Fruit fly (Drosophila melanogaster) whole organism, prepupa: ENCODE data around the gene CG45066.

Experiments used
- CG10631 ChIP-seq: fragments of 200-800 bp; sonication (Bioruptor generic); optimal IDR thresholded peaks from 2 replicates; lab custom pipeline; 2016; ENCODE audit warnings: missing biosample characterization, missing genetic modification characterization
- CG10669 ChIP-seq: fragments of 200-800 bp; sonication (Bioruptor generic); optimal IDR thresholded peaks from 3 replicates; lab custom pipeline; 2018; ENCODE audit warnings: missing biosample characterization, mild to moderate bottlenecking, missing genetic modification characterization, moderate library complexity
- CG11294 ChIP-seq: fragments of 200-800 bp; sonication (Bioruptor generic); IDR thresholded peaks from 2 replicates; pipeline ENCODE4 v1.3.6; 2022; ENCODE audit warnings: missing biosample characterization, missing genetic modification characterization
- CG11902 ChIP-seq: fragments of 200-800 bp; sonication (Bioruptor generic); optimal IDR thresholded peaks from 3 replicates; lab custom pipeline; 2016; ENCODE audit warnings: missing biosample characterization, missing genetic modification characterization
- CG15336 ChIP-seq: fragments of 200-800 bp; sonication (Bioruptor generic); IDR thresholded peaks from 2 replicates; pipeline ENCODE4 v1.3.6; 2022; ENCODE audit warnings: missing biosample characterization, missing genetic modification characterization
- CG1621 ChIP-seq: fragments of 200-800 bp; sonication (Bioruptor generic); optimal IDR thresholded peaks from 3 replicates; lab custom pipeline; 2018; ENCODE audit warnings: missing biosample characterization, mild to moderate bottlenecking, missing genetic modification characterization
- CG16779 ChIP-seq: fragments of 200-800 bp; sonication (Bioruptor generic); optimal IDR thresholded peaks from 3 replicates; lab custom pipeline; 2017; ENCODE audit warnings: missing biosample characterization, mild to moderate bottlenecking, missing genetic modification characterization
- CG3032 ChIP-seq: fragments of 200-800 bp; optimal IDR thresholded peaks from 2 replicates; lab custom pipeline; 2019; ENCODE audit warnings: missing biosample characterization, mild to moderate bottlenecking, missing genetic modification characterization, moderate library complexity
- CG31627 ChIP-seq: fragments of 200-800 bp; sonication (Bioruptor generic); optimal IDR thresholded peaks from 3 replicates; lab custom pipeline; 2016; ENCODE audit warnings: missing biosample characterization, missing genetic modification characterization
- CG32006 ChIP-seq: fragments of 200-800 bp; sonication (Bioruptor generic); optimal IDR thresholded peaks from 3 replicates; lab custom pipeline; 2017; ENCODE audit warnings: missing biosample characterization, mild to moderate bottlenecking, missing genetic modification characterization
- CG34406 ChIP-seq: fragments of 200-800 bp; sonication (Bioruptor generic); optimal IDR thresholded peaks from 3 replicates; lab custom pipeline; 2016; ENCODE audit warnings: missing biosample characterization, missing genetic modification characterization
- CG3919 ChIP-seq: fragments of 200-800 bp; sonication (Bioruptor generic); optimal IDR thresholded peaks from 3 replicates; lab custom pipeline; 2016; ENCODE audit warnings: missing biosample characterization, missing genetic modification characterization
- CG4318 ChIP-seq: fragments of 200-800 bp; sonication (Bioruptor generic); optimal IDR thresholded peaks from 3 replicates; lab custom pipeline; 2017; ENCODE audit warnings: missing biosample characterization, mild to moderate bottlenecking, missing genetic modification characterization
- CG6163 ChIP-seq: fragments of 200-800 bp; sonication (Bioruptor generic); IDR thresholded peaks from 3 replicates; pipeline ENCODE4 v1.3.6; 2022; ENCODE audit warnings: missing biosample characterization, missing genetic modification characterization
- CG6276 ChIP-seq: fragments of 200-800 bp; sonication (Bioruptor generic); optimal IDR thresholded peaks from 2 replicates; lab custom pipeline; 2017; ENCODE audit warnings: missing biosample characterization, mild to moderate bottlenecking, missing genetic modification characterization
- CG6792 ChIP-seq: fragments of 200-800 bp; sonication (Bioruptor generic); optimal IDR thresholded peaks from 3 replicates; lab custom pipeline; 2016; ENCODE audit warnings: missing biosample characterization, missing genetic modification characterization
- CG6808 ChIP-seq: fragments of 200-800 bp; sonication (Bioruptor generic); optimal IDR thresholded peaks from 3 replicates; lab custom pipeline; 2017; ENCODE audit warnings: missing biosample characterization, missing genetic modification characterization, mild to moderate bottlenecking, moderate library complexity, missing genetic modification reagents
- CG6854 ChIP-seq: fragments of 200-800 bp; sonication (Bioruptor generic); optimal IDR thresholded peaks from 2 replicates; lab custom pipeline; 2017; ENCODE audit warnings: missing biosample characterization, mild to moderate bottlenecking, missing genetic modification characterization
- CG8119 ChIP-seq: fragments of 200-800 bp; sonication (Bioruptor generic); IDR thresholded peaks from 3 replicates; pipeline ENCODE4 v1.3.6; 2022; ENCODE audit warnings: missing biosample characterization, missing genetic modification characterization
- CG8319 ChIP-seq: fragments of 200-800 bp; sonication (Bioruptor generic); optimal IDR thresholded peaks from 3 replicates; lab custom pipeline; 2016; ENCODE audit warnings: missing biosample characterization, missing genetic modification characterization
- CG8632 ChIP-seq: fragments of 200-800 bp; sonication (Bioruptor generic); optimal IDR thresholded peaks from 3 replicates; lab custom pipeline; 2016; ENCODE audit warnings: missing biosample characterization, missing genetic modification characterization
- Eip75B ChIP-seq: fragments of 200-800 bp; sonication (Bioruptor generic); optimal IDR thresholded peaks from 3 replicates; lab custom pipeline; 2016; ENCODE audit warnings: missing biosample characterization, missing genetic modification characterization
- Eip78C ChIP-seq: fragments of 200-800 bp; sonication (Bioruptor generic); peaks from one replicate; lab custom pipeline; 2016; ENCODE audit warnings: missing biosample characterization, missing genetic modification characterization
- Eip93F ChIP-seq: fragments of 200-800 bp; sonication (Bioruptor generic); optimal IDR thresholded peaks from 2 replicates; lab custom pipeline; 2016; ENCODE audit warnings: missing biosample characterization, mild to moderate bottlenecking, missing genetic modification characterization
- Ets21C ChIP-seq: fragments of 200-800 bp; sonication (Bioruptor generic); optimal IDR thresholded peaks from 3 replicates; lab custom pipeline; 2016; ENCODE audit warnings: missing biosample characterization, missing genetic modification characterization
- Ets96B ChIP-seq: fragments of 200-800 bp; optimal IDR thresholded peaks from 2 replicates; lab custom pipeline; 2019; ENCODE audit warnings: missing biosample characterization, mild to moderate bottlenecking, missing genetic modification characterization, moderate library complexity
- Gug ChIP-seq: fragments of 200-800 bp; sonication (Bioruptor generic); IDR thresholded peaks from 2 replicates; pipeline ENCODE4 v1.3.6; 2022; ENCODE audit warnings: missing biosample characterization, missing genetic modification characterization
- Hr39 ChIP-seq: fragments of 200-800 bp; sonication (Bioruptor generic); optimal IDR thresholded peaks from 2 replicates; lab custom pipeline; 2016; ENCODE audit warnings: missing biosample characterization, missing genetic modification characterization
- Hr4 ChIP-seq: fragments of 200-800 bp; sonication (Bioruptor generic); optimal IDR thresholded peaks from 3 replicates; lab custom pipeline; 2016; ENCODE audit warnings: missing biosample characterization, missing genetic modification characterization
- Lpt ChIP-seq: fragments of 200-800 bp; sonication (Bioruptor generic); optimal IDR thresholded peaks from 3 replicates; lab custom pipeline; 2016; ENCODE audit warnings: missing biosample characterization, missing genetic modification characterization
- Met ChIP-seq: fragments of 200-800 bp; sonication (Bioruptor generic); optimal IDR thresholded peaks from 3 replicates; lab custom pipeline; 2016; ENCODE audit warnings: missing biosample characterization, missing genetic modification characterization
- OdsH ChIP-seq: fragments of 200-800 bp; sonication (Bioruptor generic); optimal IDR thresholded peaks from 3 replicates; lab custom pipeline; 2016; ENCODE audit warnings: missing biosample characterization, missing genetic modification characterization
- Smox ChIP-seq: fragments of 200-800 bp; sonication (Bioruptor generic); optimal IDR thresholded peaks from 3 replicates; lab custom pipeline; 2016; ENCODE audit warnings: missing biosample characterization, missing genetic modification characterization
- Sox102F ChIP-seq: fragments of 200-800 bp; sonication (Bioruptor generic); optimal IDR thresholded peaks from 2 replicates; lab custom pipeline; 2016; ENCODE audit warnings: missing biosample characterization, mild to moderate bottlenecking, missing genetic modification characterization
- Sox14 ChIP-seq: fragments of 200-800 bp; sonication (Bioruptor generic); optimal IDR thresholded peaks from 3 replicates; lab custom pipeline; 2016; ENCODE audit warnings: missing biosample characterization, missing genetic modification characterization
- Sox15 ChIP-seq: fragments of 200-800 bp; sonication (Bioruptor generic); optimal IDR thresholded peaks from 3 replicates; lab custom pipeline; 2016; ENCODE audit warnings: missing biosample characterization, missing genetic modification characterization
- achi ChIP-seq: fragments of 200-800 bp; sonication (Bioruptor generic); optimal IDR thresholded peaks from 3 replicates; lab custom pipeline; 2016; ENCODE audit warnings: missing biosample characterization, missing genetic modification characterization
- acj6 ChIP-seq: fragments of 200-800 bp; sonication (Bioruptor generic); optimal IDR thresholded peaks from 3 replicates; lab custom pipeline; 2016; ENCODE audit warnings: missing biosample characterization, missing genetic modification characterization
- dsx ChIP-seq: fragments of 200-800 bp; optimal IDR thresholded peaks from 3 replicates; lab custom pipeline; 2019; ENCODE audit warnings: missing biosample characterization, mild to moderate bottlenecking, missing genetic modification characterization, moderate library complexity; ENCODE audit not compliant: poor library complexity, severe bottlenecking
- eg ChIP-seq: fragments of 200-800 bp; sonication (Bioruptor generic); IDR thresholded peaks from 3 replicates; pipeline ENCODE4 v1.3.6; 2022; ENCODE audit warnings: missing biosample characterization, missing genetic modification characterization
- fd59A ChIP-seq: fragments of 200-800 bp; sonication (Bioruptor generic); optimal IDR thresholded peaks from 2 replicates; lab custom pipeline; 2017; ENCODE audit warnings: missing biosample characterization, mild to moderate bottlenecking, missing genetic modification characterization, missing genetic modification reagents
- fd85E ChIP-seq: fragments of 200-800 bp; sonication (Bioruptor generic); optimal IDR thresholded peaks from 3 replicates; lab custom pipeline; 2016; ENCODE audit warnings: missing biosample characterization, missing genetic modification characterization
- fkh ChIP-seq: fragments of 200-800 bp; sonication (Bioruptor generic); optimal IDR thresholded peaks from 3 replicates; lab custom pipeline; 2017; ENCODE audit warnings: missing biosample characterization, mild to moderate bottlenecking, missing genetic modification characterization, moderate library complexity
- lz ChIP-seq: fragments of 200-800 bp; sonication (Bioruptor generic); optimal IDR thresholded peaks from 3 replicates; lab custom pipeline; 2016; ENCODE audit warnings: missing biosample characterization, missing genetic modification characterization
- net ChIP-seq: fragments of 200-800 bp; sonication (Bioruptor generic); optimal IDR thresholded peaks from 3 replicates; lab custom pipeline; 2016; ENCODE audit warnings: missing biosample characterization, missing genetic modification characterization
- pdm3 ChIP-seq: fragments of 200-800 bp; sonication (Bioruptor generic); optimal IDR thresholded peaks from 3 replicates; lab custom pipeline; 2016; ENCODE audit warnings: missing biosample characterization, missing genetic modification characterization
- salr ChIP-seq, 2 experiments: fragments of 200-800 bp; sonication (Bioruptor generic); optimal IDR thresholded peaks; 3 replicates each; lab custom pipeline; 2016 to 2018; ENCODE audit warnings: missing biosample characterization in 2 of 2, missing genetic modification characterization in 2 of 2, mild to moderate bottlenecking in 1 of 2
- spab ChIP-seq: fragments of 200-800 bp; sonication (Bioruptor generic); optimal IDR thresholded peaks from 2 replicates; lab custom pipeline; 2017; ENCODE audit warnings: missing biosample characterization, mild to moderate bottlenecking, missing genetic modification characterization, missing genetic modification reagents
- ss ChIP-seq, 2 experiments: fragments of 200-800 bp; sonication (Bioruptor generic); optimal IDR thresholded peaks; 2 replicates in 1 of 2; 3 replicates in 1 of 2; lab custom pipeline; 2017 to 2018; ENCODE audit warnings: mild to moderate bottlenecking in 2 of 2, missing biosample characterization in 2 of 2, missing genetic modification characterization in 2 of 2, moderate library complexity in 1 of 2
- svp ChIP-seq: fragments of 200-800 bp; sonication (Bioruptor generic); peaks from one replicate; lab custom pipeline; 2016; ENCODE audit warnings: missing biosample characterization, missing genetic modification characterization
- topi ChIP-seq: fragments of 200-800 bp; sonication (Bioruptor generic); optimal IDR thresholded peaks from 3 replicates; lab custom pipeline; 2016; ENCODE audit warnings: missing biosample characterization, missing genetic modification characterization
- vri ChIP-seq: fragments of 200-800 bp; sonication (Bioruptor generic); optimal IDR thresholded peaks from 3 replicates; lab custom pipeline; 2016; ENCODE audit warnings: missing biosample characterization, mild to moderate bottlenecking, missing genetic modification characterization

Gene CG45066

DNA sequence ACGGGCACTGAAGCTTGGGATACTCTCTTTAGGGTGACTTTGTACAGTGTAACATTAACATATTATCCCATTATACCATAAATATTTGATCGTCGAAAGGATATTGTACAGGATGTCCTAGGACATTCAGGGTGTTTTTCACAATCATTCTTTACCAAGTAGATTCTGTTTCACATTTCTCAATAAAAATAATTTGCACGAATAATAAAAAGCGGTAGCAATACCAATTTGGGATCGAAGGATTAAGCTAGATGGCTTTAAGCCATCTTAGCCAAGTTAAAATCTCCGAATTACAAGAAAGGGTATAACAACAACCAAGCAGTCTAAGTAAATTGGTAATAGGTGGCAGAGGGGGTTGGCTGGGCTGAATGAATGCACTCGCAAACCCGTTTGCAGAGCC lies 36.6 kb downstream of the CG45066 start:
- TF ChIP-seq lz (GFP tag; lab: Kevin White, UChicago), result peak; percentile 58
- no peak for TF ChIP-seq CG6276
- TF ChIP-seq CG8119 (GFP tag; lab: Robert Waterston, UW), result no peak; the same call in 2 of the 3 replicates
- TF ChIP-seq vri (GFP tag; lab: Kevin White, UChicago), result peak; percentile 16
- no peak for TF ChIP-seq Gug (GFP tag; lab: Robert Waterston, UW)
- TF ChIP-seq CG34406 (GFP tag; lab: Kevin White, UChicago), result peak; percentile 48
- TF ChIP-seq CG8319 (GFP tag; lab: Kevin White, UChicago), result no peak
- peak; percentile 15 to 50 for TF ChIP-seq salr (GFP tag; optimal IDR thresholded peaks at IDR 0.05; lab: Kevin White, UChicago)
- TF ChIP-seq Eip93F, result no peak
- TF ChIP-seq ss (GFP tag; optimal IDR thresholded peaks at IDR 0.05; lab: Kevin White, UChicago), result no peak
- peak; percentile 56 for TF ChIP-seq CG10631 (GFP tag; lab: Kevin White, UChicago)
- TF ChIP-seq Smox (GFP tag; lab: Kevin White, UChicago), result peak; percentile 72
- TF ChIP-seq Eip78C, result peak; percentile 91
- TF ChIP-seq CG11902 (GFP tag; lab: Kevin White, UChicago), result peak; percentile 52
- peak; percentile 44 for TF ChIP-seq pdm3 (GFP tag; lab: Kevin White, UChicago)
- no peak for TF ChIP-seq dsx (GFP tag; lab: Kevin White, UChicago)
- peak; percentile 47 for TF ChIP-seq Sox102F (GFP tag; lab: Kevin White, UChicago)
- no peak for TF ChIP-seq CG16779 (tag; lab: Kevin White, UChicago)
- TF ChIP-seq fd59A (GFP tag; lab: Kevin White, UChicago), result no peak
- no peak for TF ChIP-seq CG6854 (GFP tag; lab: Kevin White, UChicago)
- TF ChIP-seq Met (GFP tag; lab: Kevin White, UChicago), result peak; percentile 79
- no peak for TF ChIP-seq eg (GFP tag; lab: Robert Waterston, UW)
- peak; percentile 48 for TF ChIP-seq CG6808 (GFP tag; lab: Kevin White, UChicago)
- TF ChIP-seq net, result peak; percentile 13
- TF ChIP-seq CG11294 (GFP tag; lab: Robert Waterston, UW), result no peak
- TF ChIP-seq CG31627 (GFP tag; lab: Kevin White, UChicago), result peak; percentile 76
- TF ChIP-seq CG8632 (GFP tag; lab: Kevin White, UChicago), result peak; percentile 51
- peak; percentile 66 for TF ChIP-seq Sox14 (GFP tag; lab: Kevin White, UChicago)
- peak; percentile 88 for TF ChIP-seq svp (GFP tag; lab: Kevin White, UChicago)
- TF ChIP-seq CG15336, result 0 out of 2 replicates have a peak, but pooled peaks have one; percentile 9
- peak; percentile 61 for TF ChIP-seq CG32006
- peak; percentile 6 for TF ChIP-seq Hr4 (GFP tag; lab: Kevin White, UChicago)
- peak; percentile 45 for TF ChIP-seq acj6 (GFP tag; lab: Kevin White, UChicago)
- peak; percentile 36 for TF ChIP-seq spab (GFP tag; lab: Kevin White, UChicago)
- peak; percentile 29 for TF ChIP-seq Eip75B (GFP tag; lab: Kevin White, UChicago)
- no peak for TF ChIP-seq Lpt (GFP tag; lab: Kevin White, UChicago)
- peak; percentile 31 for TF ChIP-seq CG3919 (GFP tag; lab: Kevin White, UChicago)
- TF ChIP-seq achi (GFP tag; lab: Kevin White, UChicago), result peak; percentile 55
- TF ChIP-seq Hr39 (GFP tag; lab: Kevin White, UChicago), result peak; percentile 70
- TF ChIP-seq topi (GFP tag; lab: Kevin White, UChicago), result peak; percentile 75
- peak; percentile 55 for TF ChIP-seq CG6792 (GFP tag; lab: Kevin White, UChicago)
- TF ChIP-seq Ets21C (GFP tag; lab: Kevin White, UChicago), result peak; percentile 57
- TF ChIP-seq fd85E (GFP tag; lab: Kevin White, UChicago), result no peak
- TF ChIP-seq OdsH (GFP tag; lab: Kevin White, UChicago), result peak; percentile 53
- TF ChIP-seq Sox15 (GFP tag; lab: Kevin White, UChicago), result peak; percentile 44
- TF ChIP-seq CG10669, result peak; percentile 29
- peak; percentile 59 for TF ChIP-seq CG3032 (tag; lab: Kevin White, UChicago)
- TF ChIP-seq fkh (GFP tag; lab: Kevin White, UChicago), result no peak
- TF ChIP-seq CG4318 (GFP tag; lab: Kevin White, UChicago), result no peak
- peak; percentile 8; the same call in 1 of the 3 replicates for TF ChIP-seq CG6163 (GFP tag; lab: Robert Waterston, UW)
- TF ChIP-seq CG1621 (tag; lab: Kevin White, UChicago), result no peak
- TF ChIP-seq Ets96B (tag; lab: Kevin White, UChicago), result peak; percentile 51
